Worm (Caenorhabditis elegans) whole organism, L4 larva: ENCODE data around the gene ssp-33.

ENCODE experiments used
- F10B5.3 ChIP-seq: sonication (generic microtip); optimal IDR thresholded peaks from 2 replicates; lab custom pipeline; 2016; ENCODE audit warnings: mild to moderate bottlenecking, missing genetic modification characterization, missing compliant biosample characterization
- Y105C5A.15 ChIP-seq: fragments of 200-800 bp; sonication (Bioruptor generic); IDR thresholded peaks from 2 replicates; pipeline ENCODE4 v1.3.6; 2022; ENCODE audit warnings: missing genetic modification characterization, missing compliant biosample characterization
- Y48G9A.11 ChIP-seq: fragments of 200-800 bp; sonication (Bioruptor generic); IDR thresholded peaks from 2 replicates; pipeline ENCODE4 v1.3.6; 2022; ENCODE audit warnings: missing genetic modification reagents, missing genetic modification characterization, missing compliant biosample characterization
- ZK546.5 ChIP-seq, 2 experiments: sonication (generic microtip); optimal IDR thresholded peaks; 2 replicates each; lab custom pipeline; 2017; ENCODE audit warnings: missing biosample characterization in 2 of 2, missing genetic modification characterization in 2 of 2
- aha-1 ChIP-seq: fragments of 150-350 bp; peaks from one replicate; lab custom pipeline; 2014; ENCODE audit warnings: missing biosample characterization, missing genetic modification characterization
- arid-1 ChIP-seq: fragments of 200-800 bp; sonication (Bioruptor generic); conservative IDR thresholded peaks from 2 replicates; pipeline ENCODE4 v1.3.6; 2022; ENCODE audit warnings: missing genetic modification reagents, missing genetic modification characterization, missing compliant biosample characterization
- ceh-44 ChIP-seq: fragments of 200-800 bp; sonication (Bioruptor generic); IDR thresholded peaks from 2 replicates; pipeline ENCODE4 v1.3.6; 2022; ENCODE audit warnings: missing genetic modification reagents, missing genetic modification characterization, missing compliant biosample characterization
- ceh-62 ChIP-seq: sonication (generic microtip); optimal IDR thresholded peaks from 2 replicates; lab custom pipeline; 2017; ENCODE audit warnings: missing biosample characterization, missing genetic modification characterization
- cey-2 ChIP-seq: sonication (generic microtip); optimal IDR thresholded peaks from 3 replicates; lab custom pipeline; 2017; ENCODE audit warnings: missing genetic modification characterization, mild to moderate bottlenecking, missing compliant biosample characterization, antibody characterized with exemption, borderline replicate concordance; ENCODE audit not compliant: insufficient read depth
- daf-16 ChIP-seq, 3 experiments: sonication (generic microtip); optimal IDR thresholded peaks; 2 replicates each; lab custom pipeline; 2016 to 2017; ENCODE audit warnings: missing genetic modification characterization in 3 of 3, missing genetic modification reagents in 3 of 3, mild to moderate bottlenecking in 2 of 3, missing compliant biosample characterization in 2 of 3, missing biosample characterization in 1 of 3, moderate library complexity in 1 of 3
- dmd-6 ChIP-seq: fragments of 200-800 bp; sonication (Bioruptor generic); IDR thresholded peaks from 2 replicates; pipeline ENCODE4 v1.3.6; 2022; ENCODE audit warnings: missing genetic modification reagents, missing genetic modification characterization, missing compliant biosample characterization
- dmd-8 ChIP-seq: fragments of 200-800 bp; sonication (Bioruptor generic); IDR thresholded peaks from 2 replicates; pipeline ENCODE4 v1.3.6; 2022; ENCODE audit warnings: missing genetic modification characterization, missing compliant biosample characterization
- dve-1 ChIP-seq: sonication (generic microtip); optimal IDR thresholded peaks from 2 replicates; lab custom pipeline; 2017; ENCODE audit warnings: antibody characterized with exemption, mild to moderate bottlenecking, missing genetic modification characterization, missing compliant biosample characterization; ENCODE audit not compliant: insufficient read depth
- egl-43 ChIP-seq: fragments of 200-800 bp; sonication (Bioruptor generic); IDR thresholded peaks from 2 replicates; pipeline ENCODE4 v1.3.6; 2022; ENCODE audit warnings: missing genetic modification reagents, missing genetic modification characterization, missing compliant biosample characterization
- gei-8 ChIP-seq: fragments of 200-800 bp; sonication (Bioruptor generic); optimal IDR thresholded peaks from 2 replicates; lab custom pipeline; 2018; ENCODE audit warnings: mild to moderate bottlenecking, missing genetic modification characterization, missing compliant biosample characterization
- hlh-11 ChIP-seq: fragments of 200-800 bp; sonication (Bioruptor generic); optimal IDR thresholded peaks from 2 replicates; lab custom pipeline; 2018; ENCODE audit warnings: mild to moderate bottlenecking, missing genetic modification characterization, missing compliant biosample characterization
- lim-7 ChIP-seq: fragments of 200-800 bp; sonication (Bioruptor generic); IDR thresholded peaks from 2 replicates; pipeline ENCODE4 v1.3.6; 2022; ENCODE audit warnings: missing genetic modification characterization, missing compliant biosample characterization
- lin-1 ChIP-seq: fragments of 200-800 bp; sonication (Bioruptor generic); IDR thresholded peaks from 2 replicates; pipeline ENCODE4 v1.3.6; 2022; ENCODE audit warnings: missing genetic modification reagents, missing genetic modification characterization, missing compliant biosample characterization
- lin-15B ChIP-seq: fragments of 150-350 bp; sonication (generic microtip); optimal IDR thresholded peaks from 3 replicates; lab custom pipeline; 2014; ENCODE audit warnings: missing biosample characterization, missing genetic modification characterization
- lin-29 ChIP-seq: fragments of 200-800 bp; sonication (Bioruptor generic); IDR thresholded peaks from 2 replicates; pipeline ENCODE4 v1.3.6; 2022; ENCODE audit warnings: missing genetic modification reagents, missing genetic modification characterization, missing compliant biosample characterization
- lin-38 ChIP-seq: fragments of 200-800 bp; sonication (Bioruptor generic); IDR thresholded peaks from 2 replicates; pipeline ENCODE4 v1.3.6; 2022; ENCODE audit warnings: missing genetic modification reagents, missing genetic modification characterization, missing compliant biosample characterization
- lir-3 ChIP-seq: sonication (generic microtip); optimal IDR thresholded peaks from 2 replicates; lab custom pipeline; 2016; ENCODE audit warnings: mild to moderate bottlenecking, missing genetic modification characterization, missing compliant biosample characterization
- lsy-2 ChIP-seq, 2 experiments: fragments of 150-350 bp in 1 of 2; sonication (generic microtip) in 1 of 2; optimal IDR thresholded peaks; 2 replicates each; lab custom pipeline; 2014 to 2017; ENCODE audit warnings: missing biosample characterization in 2 of 2, missing genetic modification characterization in 2 of 2
- madf-5 ChIP-seq, 2 experiments: fragments of 200-800 bp; sonication (Bioruptor generic); IDR thresholded peaks; 2 replicates each; pipeline ENCODE4 v1.3.6; 2022; ENCODE audit warnings: missing compliant biosample characterization in 2 of 2, missing genetic modification characterization in 2 of 2
- madf-9 ChIP-seq: fragments of 200-800 bp; sonication (Bioruptor generic); conservative IDR thresholded peaks from 2 replicates; pipeline ENCODE4 v1.3.6; 2022; ENCODE audit warnings: missing genetic modification reagents, missing genetic modification characterization, missing compliant biosample characterization
- mdt-29 ChIP-seq: fragments of 200-800 bp; sonication (Bioruptor generic); IDR thresholded peaks from 2 replicates; pipeline ENCODE4 v1.3.6; 2022; ENCODE audit warnings: missing genetic modification reagents, missing genetic modification characterization, missing compliant biosample characterization
- mes-2 ChIP-seq: sonication (generic microtip); optimal IDR thresholded peaks from 2 replicates; lab custom pipeline; 2016; ENCODE audit warnings: missing genotype, mild to moderate bottlenecking, missing genetic modification characterization, missing compliant biosample characterization; ENCODE audit not compliant: poor library complexity, severe bottlenecking
- mxl-2 ChIP-seq: fragments of 200-800 bp; sonication (Bioruptor generic); conservative IDR thresholded peaks from 2 replicates; pipeline ENCODE4 v1.3.6; 2022; ENCODE audit warnings: missing genetic modification reagents, missing genetic modification characterization, missing compliant biosample characterization
- mxl-3 ChIP-seq: fragments of 200-800 bp; sonication (Bioruptor generic); optimal IDR thresholded peaks from 2 replicates; lab custom pipeline; 2018; ENCODE audit warnings: mild to moderate bottlenecking, missing genetic modification characterization, missing compliant biosample characterization
- nhr-102 ChIP-seq: sonication (generic microtip); optimal IDR thresholded peaks from 2 replicates; lab custom pipeline; 2016; ENCODE audit warnings: mild to moderate bottlenecking, missing genetic modification characterization, moderate library complexity, missing compliant biosample characterization
- nhr-48 ChIP-seq: sonication (generic microtip); optimal IDR thresholded peaks from 2 replicates; lab custom pipeline; 2016; ENCODE audit warnings: mild to moderate bottlenecking, missing genetic modification characterization, missing compliant biosample characterization
- nhr-6 ChIP-seq: fragments of 150-350 bp; optimal IDR thresholded peaks from 2 replicates; lab custom pipeline; 2014; ENCODE audit warnings: missing biosample characterization, missing genetic modification characterization
- pqm-1 ChIP-seq: sonication (generic microtip); optimal IDR thresholded peaks from 2 replicates; lab custom pipeline; 2017; ENCODE audit warnings: missing biosample characterization, missing genetic modification characterization
- rbr-2 ChIP-seq: sonication (generic microtip); optimal IDR thresholded peaks from 2 replicates; lab custom pipeline; 2016; ENCODE audit warnings: missing genotype, missing genetic modification characterization, missing compliant biosample characterization
- saeg-2 ChIP-seq: fragments of 200-800 bp; sonication (Bioruptor generic); IDR thresholded peaks from 2 replicates; pipeline ENCODE4 v1.3.6; 2022; ENCODE audit warnings: missing genetic modification reagents, missing genetic modification characterization, missing compliant biosample characterization
- set-16 ChIP-seq: fragments of 200-800 bp; sonication (Bioruptor generic); IDR thresholded peaks from 2 replicates; pipeline ENCODE4 v1.3.6; 2022; ENCODE audit warnings: missing genetic modification reagents, missing genetic modification characterization, missing compliant biosample characterization
- snpc-1.2 ChIP-seq: fragments of 200-800 bp; sonication (Bioruptor generic); IDR thresholded peaks from 2 replicates; pipeline ENCODE4 v1.3.6; 2022; ENCODE audit warnings: missing genetic modification reagents, missing genetic modification characterization, missing compliant biosample characterization
- snpc-4 ChIP-seq: fragments of 150-350 bp; optimal IDR thresholded peaks from 2 replicates; lab custom pipeline; 2014; ENCODE audit warnings: missing biosample characterization, missing genetic modification characterization
- tag-97 ChIP-seq: fragments of 200-800 bp; sonication (Bioruptor generic); IDR thresholded peaks from 2 replicates; pipeline ENCODE4 v1.3.6; 2022; ENCODE audit warnings: missing genetic modification characterization, missing compliant biosample characterization
- tra-1 ChIP-seq: fragments of 200-800 bp; sonication (Bioruptor generic); IDR thresholded peaks from 2 replicates; pipeline ENCODE4 v1.3.6; 2022; ENCODE audit warnings: missing genetic modification reagents, missing genetic modification characterization, missing compliant biosample characterization
- unc-130 ChIP-seq: sonication (generic microtip); optimal IDR thresholded peaks from 2 replicates; lab custom pipeline; 2016; ENCODE audit warnings: missing genetic modification reagents, missing genetic modification characterization, missing compliant biosample characterization
- vab-7 ChIP-seq: fragments of 200-800 bp; sonication (Bioruptor generic); IDR thresholded peaks from 2 replicates; pipeline ENCODE4 v1.3.6; 2022; ENCODE audit warnings: missing genetic modification reagents, missing genetic modification characterization, missing compliant biosample characterization
- zfp-3 ChIP-seq: fragments of 200-800 bp; sonication (Bioruptor generic); conservative IDR thresholded peaks from 2 replicates; pipeline ENCODE4 v1.3.6; 2022; ENCODE audit warnings: missing genetic modification reagents, missing genetic modification characterization, missing compliant biosample characterization
- zip-11 ChIP-seq: fragments of 200-800 bp; sonication (Bioruptor generic); IDR thresholded peaks from 2 replicates; pipeline ENCODE4 v1.3.6; 2022; ENCODE audit warnings: missing genetic modification characterization, missing compliant biosample characterization

Gene ssp-33

DNA sequence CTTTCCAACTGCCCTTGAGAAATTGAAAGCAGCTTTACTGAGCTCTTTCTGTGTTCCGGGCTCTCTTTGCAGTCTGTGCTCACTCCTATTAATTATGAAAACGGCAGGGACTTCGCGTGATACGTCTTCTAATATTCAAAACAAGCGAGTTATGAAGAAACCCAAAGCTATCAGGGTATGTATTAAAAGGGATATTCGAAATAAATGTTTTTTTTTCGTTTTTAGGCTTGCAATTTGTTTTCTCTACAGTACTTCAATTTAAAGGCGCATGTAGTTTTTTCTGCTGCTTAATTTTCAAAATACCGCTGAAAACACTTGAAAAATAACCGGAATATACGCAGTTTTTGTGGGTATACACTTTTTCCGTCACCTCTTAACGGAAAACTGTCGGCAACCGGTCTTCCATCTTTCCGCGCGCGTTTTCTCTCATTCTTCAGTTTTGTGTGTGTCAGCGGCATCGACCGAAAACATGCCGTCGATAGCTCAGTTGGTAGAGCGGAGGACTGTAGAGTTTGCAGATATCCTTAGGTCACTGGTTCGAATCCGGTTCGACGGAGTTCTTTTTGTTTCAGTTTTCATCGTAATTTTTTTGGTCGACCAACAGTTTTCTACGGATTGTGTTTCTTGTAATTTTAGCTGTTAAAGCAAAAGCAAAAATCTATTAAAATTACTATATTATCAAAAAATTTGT lies 22.0 kb upstream of the ssp-33 start, which contains the start of gene gasr-8:
Gene gasr-8, plus strand, starts transcription at position 51 of the 691 bp plus-strand sequence.
- TF ChIP-seq tra-1 (GFP tag; lab: Robert Waterston, UW) (no peak), saeg-2 (no peak), unc-130 (GFP tag; lab: Kevin White, UChicago) (peak; percentile 20), lin-38 (GFP tag; lab: Robert Waterston, UW) (peak; percentile 58), arid-1 (0 out of 2 replicates have a peak, but pooled peaks have one; percentile 42), ceh-44 (GFP tag; lab: Robert Waterston, UW) (0 out of 2 replicates have a peak, but pooled peaks have one; percentile 42), mxl-3 (GFP tag; lab: Kevin White, UChicago) (no peak), aha-1 (tag; lab: Kevin White, UChicago) (peak; percentile 35), ZK546.5 (tag; optimal IDR thresholded peaks at IDR 0.05; lab: Kevin White, UChicago) (no peak), rbr-2 (tag; lab: Kevin White, UChicago) (no peak), nhr-102 (peak; percentile 3), pqm-1 (tag; lab: Kevin White, UChicago) (no peak), zfp-3 (GFP tag; lab: Robert Waterston, UW) (0 out of 2 replicates have a peak, but pooled peaks have one; percentile 52), hlh-11 (tag; lab: Kevin White, UChicago) (peak; percentile 1), dmd-8 (GFP tag; lab: Robert Waterston, UW) (peak; percentile 72; the same call in 1 of the 2 replicates), mdt-29 (GFP tag; lab: Robert Waterston, UW) (no peak), tag-97 (GFP tag; lab: Robert Waterston, UW) (no peak), vab-7 (GFP tag; lab: Robert Waterston, UW) (peak; percentile 51; the same call in 1 of the 2 replicates), set-16 (GFP tag; lab: Robert Waterston, UW) (peak; percentile 4; the same call in 1 of the 2 replicates), lim-7 (GFP tag; lab: Robert Waterston, UW) (peak; percentile 62; the same call in 1 of the 2 replicates), lir-3 (tag; lab: Kevin White, UChicago) (no peak), madf-5 (GFP tag; IDR thresholded peaks at IDR 0.05; lab: Robert Waterston, UW) (peak in 1 of 2 experiments; percentile 55; a peak in 1 of 4 replicates), gei-8 (GFP tag; lab: Kevin White, UChicago) (no peak), madf-9 (GFP tag; lab: Robert Waterston, UW) (0 out of 2 replicates have a peak, but pooled peaks have one; percentile 22), Y105C5A.15 (GFP tag; lab: Robert Waterston, UW) (0 out of 2 replicates have a peak, but pooled peaks have one; percentile 15), egl-43 (GFP tag; lab: Robert Waterston, UW) (peak; percentile 71), dve-1 (tag; lab: Kevin White, UChicago) (no peak), lin-29 (GFP tag; lab: Robert Waterston, UW) (0 out of 2 replicates have a peak, but pooled peaks have one; percentile 10), F10B5.3 (no peak), Y48G9A.11 (GFP tag; lab: Robert Waterston, UW) (peak; percentile 29; the same call in 1 of the 2 replicates), snpc-1.2 (GFP tag; lab: Robert Waterston, UW) (no peak), mes-2 (tag; lab: Kevin White, UChicago) (peak; percentile 68), lin-1 (GFP tag; lab: Robert Waterston, UW) (peak; percentile 69), dmd-6 (GFP tag; lab: Robert Waterston, UW) (peak; percentile 39), cey-2 (tag; lab: Kevin White, UChicago) (no peak), ceh-62 (no peak), nhr-6 (tag; lab: Kevin White, UChicago) (peak; percentile 21), snpc-4 (tag; lab: Kevin White, UChicago) (no peak), nhr-48 (no peak), mxl-2 (GFP tag; lab: Robert Waterston, UW) (0 out of 2 replicates have a peak, but pooled peaks have one; percentile 3), daf-16 (GFP tag; optimal IDR thresholded peaks at IDR 0.05; lab: Kevin White, UChicago) (no peak), daf-16 (tag; optimal IDR thresholded peaks at IDR 0.05; lab: Kevin White, UChicago) (peak; percentile 38), lsy-2 (tag; optimal IDR thresholded peaks at IDR 0.05; lab: Kevin White, UChicago) (no peak), zip-11 (GFP tag; lab: Robert Waterston, UW) (no peak), lin-15B (tag; lab: Kevin White, UChicago) (no peak)
